Worm (Caenorhabditis elegans): ENCODE results near the gene E02C12.19.

E02C12.19 gene

DNA sequence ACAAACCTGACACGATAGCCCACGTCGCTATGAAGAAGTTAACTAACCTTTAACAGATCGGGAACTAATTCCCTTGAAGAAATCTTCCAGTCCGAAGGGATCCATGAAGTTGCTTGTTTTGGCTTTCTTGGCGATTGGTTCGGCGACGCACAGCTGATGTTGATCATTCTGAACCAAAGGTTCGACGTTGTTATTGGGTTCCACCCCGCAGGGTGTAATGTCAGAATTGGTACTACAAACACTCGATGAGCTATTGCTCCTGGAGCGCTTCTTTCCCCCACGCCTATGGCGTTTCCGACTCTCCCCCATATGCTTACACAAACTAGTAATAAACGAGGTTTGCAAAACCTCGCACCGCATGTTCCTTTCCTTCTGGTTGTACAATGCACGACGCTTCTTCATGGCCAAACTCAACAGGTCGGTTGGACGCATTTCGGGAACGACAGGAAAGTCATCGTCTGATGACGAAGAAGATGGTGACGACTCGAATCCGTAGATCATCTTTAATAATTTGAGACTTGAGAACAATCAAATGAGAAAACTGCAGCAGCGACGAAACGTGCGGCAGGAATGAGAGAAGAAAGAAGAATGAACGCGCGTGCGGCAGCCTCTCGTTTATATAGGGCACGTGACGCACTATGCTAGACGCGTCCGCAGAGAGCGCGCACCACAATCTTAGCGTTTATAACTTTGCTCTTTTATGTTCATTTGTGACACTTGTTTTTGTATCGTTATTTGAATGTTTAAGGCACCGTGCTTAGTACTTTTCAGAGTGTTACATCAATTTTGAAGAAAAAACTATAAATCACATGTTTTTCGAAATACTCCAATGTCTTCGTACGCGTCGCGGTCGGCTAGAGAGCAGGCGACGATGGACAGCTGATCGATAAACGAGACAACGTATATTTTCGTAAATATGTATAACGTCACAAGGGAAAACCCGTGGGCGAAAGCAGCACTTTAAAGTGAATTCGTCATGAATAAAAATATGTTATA lies 32.4 kb downstream of the E02C12.19 start, which contains the start of gene tos-1 (continued):
- TF ChIP-seq ztf-11 (tag; optimal IDR thresholded peaks at IDR 0.05) = peak; percentile 7
- TF ChIP-seq ceh-28 (tag; optimal IDR thresholded peaks at IDR 0.05) = peak; percentile 95
- no peak for TF ChIP-seq ceh-9 (tag; optimal IDR thresholded peaks at IDR 0.05)
- peak; percentile 76 for TF ChIP-seq pqm-1 (tag; optimal IDR thresholded peaks at IDR 0.05)
- TF ChIP-seq nhr-25 (tag; optimal IDR thresholded peaks at IDR 0.05) = peak; percentile 99
- TF ChIP-seq elt-1 (tag; optimal IDR thresholded peaks at IDR 0.05) = peak; percentile 43
- peak; percentile 93 for TF ChIP-seq R02D3.7 (tag; optimal IDR thresholded peaks at IDR 0.05)
- peak; percentile 62 for TF ChIP-seq nhr-77 (tag; optimal IDR thresholded peaks at IDR 0.05)
- TF ChIP-seq nhr-12 (tag; optimal IDR thresholded peaks at IDR 0.05) = no peak
- peak; percentile 97 for TF ChIP-seq mdl-1 (tag; optimal IDR thresholded peaks at IDR 0.05)
- TF ChIP-seq lin-15B (tag; optimal IDR thresholded peaks at IDR 0.05) = peak; percentile 86
- peak; percentile 73 for TF ChIP-seq unc-62 (GFP tag; optimal IDR thresholded peaks at IDR 0.05)
- TF ChIP-seq lin-39 (tag; optimal IDR thresholded peaks at IDR 0.05) = peak; percentile 90
- TF ChIP-seq hmg-11 (tag; optimal IDR thresholded peaks at IDR 0.05) = peak; percentile 75
- TF ChIP-seq nhr-28 (tag; optimal IDR thresholded peaks at IDR 0.05) = peak; percentile 73
- peak; percentile 90 to 100 for TF ChIP-seq eor-1 (tag; optimal IDR thresholded peaks at IDR 0.05)
- peak; percentile 100 for TF ChIP-seq ama-1 (optimal IDR thresholded peaks at IDR 0.05)
- peak; percentile 53 for TF ChIP-seq snpc-4 (tag; optimal IDR thresholded peaks at IDR 0.05)

DNA sequence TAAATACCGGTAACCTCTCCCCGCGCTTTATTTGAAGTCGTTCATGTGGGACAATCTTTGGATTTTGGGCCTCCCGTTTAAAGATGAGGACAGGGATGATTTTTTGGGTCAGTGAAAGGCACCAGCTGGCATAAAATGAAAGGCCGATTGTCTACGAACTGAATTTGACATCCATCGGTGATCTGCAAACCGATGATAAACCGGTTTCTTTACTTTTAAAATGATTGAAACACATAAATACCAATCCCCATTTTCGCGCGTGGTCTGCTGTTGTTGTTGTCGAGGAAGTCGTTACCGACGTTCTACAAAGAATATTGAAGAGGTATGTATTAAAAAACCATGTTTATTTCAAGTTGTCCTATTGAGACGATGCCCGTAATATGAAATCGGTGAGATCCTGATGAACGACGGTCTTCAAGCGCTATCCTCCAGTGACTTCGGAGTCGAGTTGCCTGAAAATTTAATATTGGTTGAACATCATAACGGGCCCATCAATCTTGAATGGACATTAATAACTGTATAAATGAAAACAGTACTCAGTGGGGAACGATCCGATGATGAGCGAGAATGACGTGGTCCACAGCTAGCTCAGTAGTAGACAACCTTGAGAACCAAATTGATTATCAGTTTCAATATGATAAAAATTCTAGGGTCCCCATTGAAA lies 33.2 kb downstream of the E02C12.19 start:
- TF ChIP-seq ztf-4 (tag; optimal IDR thresholded peaks at IDR 0.05) (no peak), ama-1 (optimal IDR thresholded peaks at IDR 0.05) (peak; percentile 42), nhr-43 (tag; optimal IDR thresholded peaks at IDR 0.05; ENCODE audit: poor library complexity, severe bottlenecking) (peak; percentile 25), fkh-2 (tag; optimal IDR thresholded peaks at IDR 0.05) (no peak), ceh-82 (tag; optimal IDR thresholded peaks at IDR 0.05) (no peak), nhr-25 (tag; optimal IDR thresholded peaks at IDR 0.05) (no peak), pha-4 (tag; optimal IDR thresholded peaks at IDR 0.05) (peak; percentile 17), zag-1 (tag; optimal IDR thresholded peaks at IDR 0.05) (no peak), hmg-11 (tag; optimal IDR thresholded peaks at IDR 0.05) (no peak), lin-39 (tag; optimal IDR thresholded peaks at IDR 0.05) (peak; percentile 34), mml-1 (tag; optimal IDR thresholded peaks at IDR 0.05) (no peak), eor-1 (tag; optimal IDR thresholded peaks at IDR 0.05) (no peak), tbx-2 (tag; optimal IDR thresholded peaks at IDR 0.05) (no peak)

DNA sequence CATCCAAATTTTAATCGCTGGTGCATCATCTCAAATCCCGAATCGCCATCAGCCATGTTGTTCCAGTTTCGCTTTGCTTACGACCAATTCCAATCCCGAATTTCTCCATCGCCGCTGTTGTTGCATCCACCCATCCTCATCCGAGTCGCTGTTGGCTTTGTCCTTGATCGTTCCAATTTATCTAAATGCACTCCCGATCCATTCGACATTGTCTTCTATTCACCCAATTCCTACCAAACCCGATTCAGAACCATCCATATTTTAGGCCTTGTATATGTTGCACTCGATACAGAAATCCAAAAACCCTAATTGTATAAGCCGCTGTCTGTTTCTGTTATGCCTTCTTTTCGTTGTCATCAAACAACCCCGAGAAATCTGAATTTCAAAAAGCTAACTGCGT lies 36.0 kb downstream of the E02C12.19 start:
- TF ChIP-seq pha-4 (tag; optimal IDR thresholded peaks at IDR 0.05) = no peak
- peak; percentile 3 for TF ChIP-seq elt-2 (tag; optimal IDR thresholded peaks at IDR 0.05)
- TF ChIP-seq nhr-77 (tag; optimal IDR thresholded peaks at IDR 0.05) = no peak
- TF ChIP-seq nhr-12 (tag; optimal IDR thresholded peaks at IDR 0.05) = no peak
- TF ChIP-seq snpc-4 (tag; optimal IDR thresholded peaks at IDR 0.05) = no peak
- TF ChIP-seq nhr-25 (tag; optimal IDR thresholded peaks at IDR 0.05) = peak; percentile 47
- peak; percentile 28 for TF ChIP-seq nhr-43 (tag; optimal IDR thresholded peaks at IDR 0.05; ENCODE audit: poor library complexity, severe bottlenecking)
- TF ChIP-seq nhr-237 (tag; optimal IDR thresholded peaks at IDR 0.05) = no peak

DNA sequence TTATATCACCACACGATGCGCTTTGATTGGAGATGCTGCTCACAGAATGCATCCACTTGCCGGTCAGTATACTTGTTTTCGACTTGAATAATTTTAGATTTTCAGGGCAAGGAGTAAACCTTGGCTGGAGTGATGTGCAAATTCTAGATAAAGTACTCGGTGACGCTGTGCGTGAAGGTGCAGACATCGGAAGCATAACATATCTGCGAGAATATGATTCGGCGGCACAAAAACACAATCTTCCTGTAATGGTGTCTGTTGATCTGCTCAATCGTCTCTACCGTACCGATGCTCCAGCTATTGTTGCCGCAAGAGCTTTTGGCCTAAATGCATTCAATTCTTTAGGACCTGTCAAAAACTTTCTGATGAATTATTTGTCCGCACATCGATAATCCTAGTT lies 37.9 kb downstream of the E02C12.19 start:
- peak; percentile 45 for TF ChIP-seq nhr-25 (tag; optimal IDR thresholded peaks at IDR 0.05)
- TF ChIP-seq ztf-4 (tag; optimal IDR thresholded peaks at IDR 0.05) = no peak
- no peak for TF ChIP-seq ztf-11 (tag; optimal IDR thresholded peaks at IDR 0.05)
- no peak for TF ChIP-seq fkh-2 (tag; optimal IDR thresholded peaks at IDR 0.05)
- peak; percentile 99 for TF ChIP-seq ama-1 (optimal IDR thresholded peaks at IDR 0.05)
- peak; percentile 78 for TF ChIP-seq lsy-12 (tag; optimal IDR thresholded peaks at IDR 0.05)
- TF ChIP-seq nhr-43 (tag; optimal IDR thresholded peaks at IDR 0.05; ENCODE audit: poor library complexity, severe bottlenecking) = peak; percentile 75
- peak; percentile 49 for TF ChIP-seq nhr-23 (tag; optimal IDR thresholded peaks at IDR 0.05)
- TF ChIP-seq elt-2 (tag; optimal IDR thresholded peaks at IDR 0.05) = peak; percentile 43
- TF ChIP-seq ceh-82 (tag; optimal IDR thresholded peaks at IDR 0.05) = no peak

DNA sequence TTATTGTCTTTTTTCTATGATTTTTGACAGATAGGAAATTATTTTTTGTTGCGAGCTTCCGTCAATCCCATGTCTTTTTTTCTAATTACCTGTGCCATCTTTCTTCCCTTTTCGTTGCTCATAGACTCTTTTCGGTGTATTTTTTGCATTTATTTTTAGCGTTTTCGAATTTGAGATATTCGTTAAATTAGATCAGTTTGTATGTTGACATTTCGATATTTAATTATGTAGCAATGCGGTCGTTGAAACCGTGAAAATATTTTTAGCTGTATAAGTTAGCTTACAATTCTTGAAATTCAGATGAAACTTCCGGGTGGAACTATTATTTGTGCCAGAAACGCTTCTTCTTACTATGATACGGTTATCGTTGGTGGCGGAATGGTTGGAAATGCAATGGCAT lies 39.9 kb downstream of the E02C12.19 start, which contains the start of gene coq-6:
coq-6 (plus strand) TSS at position 301 of the 400 bp plus-strand sequence.
- TF ChIP-seq unc-62 (GFP tag; optimal IDR thresholded peaks at IDR 0.05) (no peak), hmg-11 (tag; optimal IDR thresholded peaks at IDR 0.05) (no peak), daf-12 (tag; optimal IDR thresholded peaks at IDR 0.05) (no peak), snpc-4 (tag; optimal IDR thresholded peaks at IDR 0.05) (no peak), ztf-11 (tag; optimal IDR thresholded peaks at IDR 0.05) (no peak), aly-2 (tag; optimal IDR thresholded peaks at IDR 0.05) (no peak), R02D3.7 (tag; optimal IDR thresholded peaks at IDR 0.05) (no peak), lin-39 (tag; optimal IDR thresholded peaks at IDR 0.05) (no peak), nhr-11 (tag; optimal IDR thresholded peaks at IDR 0.05) (no peak), nhr-77 (tag; optimal IDR thresholded peaks at IDR 0.05) (no peak), zag-1 (tag; optimal IDR thresholded peaks at IDR 0.05) (no peak), tbx-2 (tag; optimal IDR thresholded peaks at IDR 0.05) (no peak)

Data from whole organism, L3 larva.